Worm (Caenorhabditis elegans) whole organism, L4 larva: ENCODE results near the gene fipr-4.

ENCODE experiments used
- D1046.2 ChIP-seq: fragments of 200-800 bp; sonication (Bioruptor generic); IDR thresholded peaks from 2 replicates; pipeline ENCODE4 v1.3.6; 2022; ENCODE audit warnings: missing genetic modification characterization, missing compliant biosample characterization
- T20F7.1 ChIP-seq: fragments of 200-800 bp; sonication (Bioruptor generic); optimal IDR thresholded peaks from 2 replicates; lab custom pipeline; 2018; ENCODE audit warnings: mild to moderate bottlenecking, missing genetic modification characterization, missing compliant biosample characterization
- Y48G9A.11 ChIP-seq: fragments of 200-800 bp; sonication (Bioruptor generic); IDR thresholded peaks from 2 replicates; pipeline ENCODE4 v1.3.6; 2022; ENCODE audit warnings: missing genetic modification reagents, missing genetic modification characterization, missing compliant biosample characterization
- ZK337.2 ChIP-seq: fragments of 200-800 bp; sonication (Bioruptor generic); IDR thresholded peaks from 2 replicates; pipeline ENCODE4 v1.3.6; 2022; ENCODE audit warnings: missing genetic modification reagents, missing genetic modification characterization, missing compliant biosample characterization
- aly-2 ChIP-seq: sonication (generic microtip); optimal IDR thresholded peaks from 2 replicates; lab custom pipeline; 2018; ENCODE audit warnings: missing biosample characterization, missing genetic modification characterization
- ama-1 ChIP-seq: fragments of 150-350 bp; optimal IDR thresholded peaks from 2 replicates; lab custom pipeline; 2014; ENCODE audit warnings: inconsistent platforms, mixed read lengths
- arid-1 ChIP-seq: fragments of 200-800 bp; sonication (Bioruptor generic); conservative IDR thresholded peaks from 2 replicates; pipeline ENCODE4 v1.3.6; 2022; ENCODE audit warnings: missing genetic modification reagents, missing genetic modification characterization, missing compliant biosample characterization
- ceh-20 ChIP-seq: fragments of 200-800 bp; sonication (Bioruptor generic); IDR thresholded peaks from 2 replicates; pipeline ENCODE4 v1.3.6; 2022; ENCODE audit warnings: missing genetic modification reagents, missing genetic modification characterization, missing compliant biosample characterization
- ceh-28 ChIP-seq: fragments of 150-350 bp; optimal IDR thresholded peaks from 2 replicates; lab custom pipeline; 2014; ENCODE audit warnings: missing biosample characterization, missing genetic modification reagents, missing genetic modification characterization
- ceh-44 ChIP-seq: fragments of 200-800 bp; sonication (Bioruptor generic); IDR thresholded peaks from 2 replicates; pipeline ENCODE4 v1.3.6; 2022; ENCODE audit warnings: missing genetic modification reagents, missing genetic modification characterization, missing compliant biosample characterization
- ceh-62 ChIP-seq: sonication (generic microtip); optimal IDR thresholded peaks from 2 replicates; lab custom pipeline; 2017; ENCODE audit warnings: missing biosample characterization, missing genetic modification characterization
- ceh-82 ChIP-seq: sonication (generic microtip); optimal IDR thresholded peaks from 2 replicates; lab custom pipeline; 2017; ENCODE audit warnings: missing biosample characterization, missing genetic modification characterization
- ctbp-1 ChIP-seq: fragments of 200-800 bp; sonication (Bioruptor generic); IDR thresholded peaks from 2 replicates; pipeline ENCODE4 v1.3.6; 2022; ENCODE audit warnings: missing genetic modification reagents, missing genetic modification characterization, missing compliant biosample characterization
- daf-16 ChIP-seq, 3 experiments: sonication (generic microtip); optimal IDR thresholded peaks; 2 replicates each; lab custom pipeline; 2016 to 2017; ENCODE audit warnings: missing genetic modification characterization in 3 of 3, missing genetic modification reagents in 3 of 3, mild to moderate bottlenecking in 2 of 3, missing compliant biosample characterization in 2 of 3, missing biosample characterization in 1 of 3, moderate library complexity in 1 of 3
- dmd-9 ChIP-seq: fragments of 200-800 bp; sonication (Bioruptor generic); IDR thresholded peaks from 2 replicates; pipeline ENCODE4 v1.3.6; 2022; ENCODE audit warnings: missing genetic modification reagents, missing genetic modification characterization, missing compliant biosample characterization
- duxl-1 ChIP-seq: sonication (generic microtip); optimal IDR thresholded peaks from 2 replicates; lab custom pipeline; 2016; ENCODE audit warnings: mild to moderate bottlenecking, missing genetic modification characterization, moderate library complexity, missing compliant biosample characterization; ENCODE audit not compliant: poor library complexity
- dve-1 ChIP-seq: sonication (generic microtip); optimal IDR thresholded peaks from 2 replicates; lab custom pipeline; 2017; ENCODE audit warnings: antibody characterized with exemption, mild to moderate bottlenecking, missing genetic modification characterization, missing compliant biosample characterization; ENCODE audit not compliant: insufficient read depth
- egl-43 ChIP-seq: fragments of 200-800 bp; sonication (Bioruptor generic); IDR thresholded peaks from 2 replicates; pipeline ENCODE4 v1.3.6; 2022; ENCODE audit warnings: missing genetic modification reagents, missing genetic modification characterization, missing compliant biosample characterization
- fos-1 ChIP-seq: fragments of 150-350 bp; optimal IDR thresholded peaks from 2 replicates; lab custom pipeline; 2014; ENCODE audit warnings: missing biosample characterization, missing genetic modification characterization
- hlh-11 ChIP-seq: fragments of 200-800 bp; sonication (Bioruptor generic); optimal IDR thresholded peaks from 2 replicates; lab custom pipeline; 2018; ENCODE audit warnings: mild to moderate bottlenecking, missing genetic modification characterization, missing compliant biosample characterization
- hlh-30 ChIP-seq: sonication (generic microtip); optimal IDR thresholded peaks from 2 replicates; lab custom pipeline; 2017; ENCODE audit warnings: antibody characterized with exemption, mild to moderate bottlenecking, missing genetic modification characterization, missing compliant biosample characterization; ENCODE audit not compliant: insufficient read depth
- jun-1 ChIP-seq: fragments of 150-350 bp; optimal IDR thresholded peaks from 2 replicates; lab custom pipeline; 2014; ENCODE audit warnings: missing biosample characterization, missing genetic modification reagents, missing genetic modification characterization
- madf-5 ChIP-seq, 2 experiments: fragments of 200-800 bp; sonication (Bioruptor generic); IDR thresholded peaks; 2 replicates each; pipeline ENCODE4 v1.3.6; 2022; ENCODE audit warnings: missing compliant biosample characterization in 2 of 2, missing genetic modification characterization in 2 of 2
- mdl-1 ChIP-seq, 2 experiments: fragments of 150-350 bp in 1 of 2; sonication (generic microtip) in 1 of 2; optimal IDR thresholded peaks; 2 replicates each; lab custom pipeline; 2014 to 2017; ENCODE audit warnings: missing biosample characterization in 2 of 2, missing genetic modification characterization in 2 of 2
- mes-2 ChIP-seq: sonication (generic microtip); optimal IDR thresholded peaks from 2 replicates; lab custom pipeline; 2016; ENCODE audit warnings: missing genotype, mild to moderate bottlenecking, missing genetic modification characterization, missing compliant biosample characterization; ENCODE audit not compliant: poor library complexity, severe bottlenecking
- mxl-2 ChIP-seq: fragments of 200-800 bp; sonication (Bioruptor generic); conservative IDR thresholded peaks from 2 replicates; pipeline ENCODE4 v1.3.6; 2022; ENCODE audit warnings: missing genetic modification reagents, missing genetic modification characterization, missing compliant biosample characterization
- nhr-102 ChIP-seq: sonication (generic microtip); optimal IDR thresholded peaks from 2 replicates; lab custom pipeline; 2016; ENCODE audit warnings: mild to moderate bottlenecking, missing genetic modification characterization, moderate library complexity, missing compliant biosample characterization
- nhr-237 ChIP-seq: sonication (generic microtip); optimal IDR thresholded peaks from 2 replicates; lab custom pipeline; 2017; ENCODE audit warnings: missing biosample characterization, missing genetic modification characterization
- nhr-25 ChIP-seq: sonication (generic microtip); optimal IDR thresholded peaks from 2 replicates; lab custom pipeline; 2017; ENCODE audit warnings: missing genetic modification characterization, mild to moderate bottlenecking, missing compliant biosample characterization, antibody characterized with exemption, moderate library complexity, borderline replicate concordance; ENCODE audit not compliant: insufficient read depth
- nhr-28 ChIP-seq: fragments of 150-350 bp; optimal IDR thresholded peaks from 2 replicates; lab custom pipeline; 2014; ENCODE audit warnings: missing biosample characterization, missing genetic modification characterization
- nhr-41 ChIP-seq: fragments of 200-800 bp; sonication (Bioruptor generic); IDR thresholded peaks from 2 replicates; pipeline ENCODE4 v1.3.6; 2022; ENCODE audit warnings: missing genetic modification reagents, missing genetic modification characterization, missing compliant biosample characterization
- nhr-48 ChIP-seq: sonication (generic microtip); optimal IDR thresholded peaks from 2 replicates; lab custom pipeline; 2016; ENCODE audit warnings: mild to moderate bottlenecking, missing genetic modification characterization, missing compliant biosample characterization
- nhr-76 ChIP-seq: fragments of 150-350 bp; optimal IDR thresholded peaks from 2 replicates; lab custom pipeline; 2014; ENCODE audit warnings: missing biosample characterization, missing genetic modification characterization
- pha-4 ChIP-seq, 2 experiments: fragments of 150-350 bp in 1 of 2; fragments of 200-800 bp in 1 of 2; sonication (Bioruptor generic) in 1 of 2; IDR thresholded peaks in 1 of 2; optimal IDR thresholded peaks in 1 of 2; 2 replicates each; pipeline versions ENCODE4 v1.3.6 to Lab custom; 2014 to 2022; ENCODE audit warnings: missing genetic modification characterization in 2 of 2, missing genetic modification reagents in 2 of 2, missing biosample characterization in 1 of 2, missing compliant biosample characterization in 1 of 2
- pqm-1 ChIP-seq: sonication (generic microtip); optimal IDR thresholded peaks from 2 replicates; lab custom pipeline; 2017; ENCODE audit warnings: missing biosample characterization, missing genetic modification characterization
- set-16 ChIP-seq: fragments of 200-800 bp; sonication (Bioruptor generic); IDR thresholded peaks from 2 replicates; pipeline ENCODE4 v1.3.6; 2022; ENCODE audit warnings: missing genetic modification reagents, missing genetic modification characterization, missing compliant biosample characterization
- spr-1 ChIP-seq: sonication (generic microtip); optimal IDR thresholded peaks from 2 replicates; lab custom pipeline; 2016; ENCODE audit warnings: mild to moderate bottlenecking, missing genetic modification characterization, missing compliant biosample characterization
- tra-1 ChIP-seq: fragments of 200-800 bp; sonication (Bioruptor generic); IDR thresholded peaks from 2 replicates; pipeline ENCODE4 v1.3.6; 2022; ENCODE audit warnings: missing genetic modification reagents, missing genetic modification characterization, missing compliant biosample characterization
- vab-7 ChIP-seq: fragments of 200-800 bp; sonication (Bioruptor generic); IDR thresholded peaks from 2 replicates; pipeline ENCODE4 v1.3.6; 2022; ENCODE audit warnings: missing genetic modification reagents, missing genetic modification characterization, missing compliant biosample characterization
- zag-1 ChIP-seq: fragments of 150-350 bp; optimal IDR thresholded peaks from 2 replicates; lab custom pipeline; 2014; ENCODE audit warnings: missing biosample characterization, missing genetic modification characterization
- zfp-2 ChIP-seq: sonication (generic microtip); optimal IDR thresholded peaks from 2 replicates; lab custom pipeline; 2016; ENCODE audit warnings: mild to moderate bottlenecking, missing genetic modification characterization, missing compliant biosample characterization
- zip-2 ChIP-seq: fragments of 150-350 bp; optimal IDR thresholded peaks from 2 replicates; lab custom pipeline; 2014; ENCODE audit warnings: missing biosample characterization, missing genetic modification characterization

Gene fipr-4

DNA sequence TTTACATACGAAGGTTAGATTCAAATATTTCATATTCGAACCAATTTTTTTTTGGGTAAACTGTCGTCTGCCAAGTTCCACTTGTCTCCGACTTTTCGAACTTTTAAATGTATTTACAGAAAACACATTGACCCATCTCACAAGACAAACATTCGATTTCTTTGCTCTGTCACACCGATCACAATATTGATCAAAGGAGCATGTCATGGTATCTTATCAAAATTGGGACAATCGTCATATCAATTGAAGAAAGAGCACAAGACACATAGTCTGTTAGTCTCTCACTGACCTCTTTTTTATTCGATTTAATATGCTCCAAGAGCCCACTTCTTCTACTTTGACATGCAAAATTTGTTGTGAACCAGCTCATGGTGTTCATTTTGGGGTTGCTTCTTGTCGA lies 27.8 kb upstream of the fipr-4 start, which contains the start of gene nhr-232 (continued):
- TF ChIP-seq ceh-82 (tag; lab: Kevin White, UChicago) = no peak
- TF ChIP-seq mdl-1 (tag; optimal IDR thresholded peaks at IDR 0.05; lab: Kevin White, UChicago) = no peak
- TF ChIP-seq nhr-41 (GFP tag; lab: Robert Waterston, UW) = no peak
- TF ChIP-seq hlh-11 (tag; lab: Kevin White, UChicago) = peak; percentile 75
- TF ChIP-seq ceh-20 (GFP tag; lab: Robert Waterston, UW) = no peak
- no peak for TF ChIP-seq fos-1 (tag; lab: Kevin White, UChicago)
- TF ChIP-seq spr-1 = no peak
- peak; percentile 86 for TF ChIP-seq pqm-1 (tag; lab: Kevin White, UChicago)
- TF ChIP-seq arid-1 (GFP tag; lab: Robert Waterston, UW) = no peak
- TF ChIP-seq nhr-28 (tag; lab: Kevin White, UChicago) = peak; percentile 80
- TF ChIP-seq hlh-30 (tag; lab: Kevin White, UChicago) = peak; percentile 75
- no peak for TF ChIP-seq jun-1 (tag; lab: Kevin White, UChicago)
- no peak for TF ChIP-seq ceh-44 (GFP tag; lab: Robert Waterston, UW)
- TF ChIP-seq nhr-25 (tag; lab: Kevin White, UChicago) = no peak
- peak; percentile 33 for TF ChIP-seq mes-2 (tag; lab: Kevin White, UChicago)
- TF ChIP-seq T20F7.1 (GFP tag; lab: Kevin White, UChicago) = no peak
- no peak for TF ChIP-seq nhr-237 (tag; lab: Kevin White, UChicago)
- no peak for TF ChIP-seq ceh-28 (tag; lab: Kevin White, UChicago)
- no peak for TF ChIP-seq daf-16 (GFP tag; optimal IDR thresholded peaks at IDR 0.05; lab: Kevin White, UChicago)
- peak; percentile 89 for TF ChIP-seq daf-16 (tag; optimal IDR thresholded peaks at IDR 0.05; lab: Kevin White, UChicago)
- TF ChIP-seq egl-43 (GFP tag; lab: Robert Waterston, UW) = no peak

DNA sequence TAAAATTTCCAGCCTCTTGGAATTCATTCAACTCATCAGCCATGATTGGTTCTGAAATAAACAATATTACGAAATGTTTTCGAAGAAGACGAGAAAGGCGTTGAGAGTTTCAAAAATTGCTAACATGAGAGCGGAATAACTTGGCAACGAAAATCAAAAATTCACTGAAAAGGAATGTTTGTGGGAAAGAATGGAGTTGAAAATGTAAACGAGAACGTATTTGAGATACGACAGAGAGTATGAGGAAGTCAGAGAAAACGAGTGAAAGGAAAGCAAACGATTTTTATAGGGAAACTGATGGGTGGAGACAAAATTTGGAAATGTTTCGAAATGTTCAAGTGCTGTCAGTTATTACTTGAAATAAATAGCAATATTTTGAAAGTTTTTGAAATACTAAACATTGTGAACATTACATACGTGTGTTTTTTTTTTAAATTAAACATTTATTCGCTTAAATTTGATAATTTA lies 26.8 kb upstream of the fipr-4 start, which contains the start of gene rop-1:
Gene rop-1 (minus strand): TSS at position 51 of the 468 bp plus-strand sequence.
- TF ChIP-seq tra-1 (GFP tag; lab: Robert Waterston, UW) (no peak), arid-1 (GFP tag; lab: Robert Waterston, UW) (no peak), spr-1 (no peak), nhr-237 (tag; lab: Kevin White, UChicago) (no peak), ceh-62 (no peak), nhr-102 (tag; lab: Kevin White, UChicago) (no peak), ceh-28 (tag; lab: Kevin White, UChicago) (no peak), ama-1 (lab: Kevin White, UChicago) (peak; percentile 59), aly-2 (no peak), zfp-2 (tag; lab: Kevin White, UChicago) (no peak), pha-4 (GFP tag; IDR thresholded peaks at IDR 0.05; lab: Robert Waterston, UW) (no peak), pha-4 (tag; optimal IDR thresholded peaks at IDR 0.05; lab: Kevin White, UChicago) (peak; percentile 68), dmd-9 (GFP tag; lab: Robert Waterston, UW) (no peak), mdl-1 (tag; optimal IDR thresholded peaks at IDR 0.05; lab: Kevin White, UChicago) (no peak), vab-7 (no peak), nhr-76 (tag; lab: Kevin White, UChicago) (no peak), ctbp-1 (GFP tag; lab: Robert Waterston, UW) (no peak), ZK337.2 (GFP tag; lab: Robert Waterston, UW) (no peak), set-16 (no peak), mxl-2 (GFP tag; lab: Robert Waterston, UW) (no peak), madf-5 (GFP tag; IDR thresholded peaks at IDR 0.05; lab: Robert Waterston, UW) (no peak), zag-1 (tag; lab: Kevin White, UChicago) (no peak), nhr-28 (tag; lab: Kevin White, UChicago) (peak; percentile 37), egl-43 (GFP tag; lab: Robert Waterston, UW) (no peak), dve-1 (tag; lab: Kevin White, UChicago) (peak; percentile 58), hlh-11 (tag; lab: Kevin White, UChicago) (no peak), duxl-1 (tag; lab: Kevin White, UChicago) (no peak), D1046.2 (GFP tag; lab: Robert Waterston, UW) (no peak), daf-16 (GFP tag; optimal IDR thresholded peaks at IDR 0.05; lab: Kevin White, UChicago) (no peak), daf-16 (tag; optimal IDR thresholded peaks at IDR 0.05; lab: Kevin White, UChicago) (peak; percentile 64), Y48G9A.11 (GFP tag; lab: Robert Waterston, UW) (no peak), pqm-1 (tag; lab: Kevin White, UChicago) (peak; percentile 12), nhr-48 (tag; lab: Kevin White, UChicago) (no peak), zip-2 (tag; lab: Kevin White, UChicago) (peak; percentile 94)
